Worm (Caenorhabditis elegans) whole organism, early embryonic: ENCODE data around the gene fipr-14.

Experiments used
- F13C5.2 ChIP-seq: sonication (generic microtip); optimal IDR thresholded peaks from 2 replicates; lab custom pipeline; 2017; ENCODE audit warnings: mild to moderate bottlenecking, missing genetic modification characterization, inconsistent platforms, missing compliant biosample characterization
- ama-1 ChIP-seq: fragments of 150-350 bp; optimal IDR thresholded peaks from 2 replicates; lab custom pipeline; 2014
- flt-1 ChIP-seq: fragments of 200-800 bp; sonication (Bioruptor generic); IDR thresholded peaks from 2 replicates; pipeline ENCODE4 v1.3.6; 2022; ENCODE audit warnings: missing genetic modification characterization, missing compliant biosample characterization
- sea-1 ChIP-seq: fragments of 200-800 bp; sonication (Bioruptor generic); conservative IDR thresholded peaks from 2 replicates; pipeline ENCODE4 v1.3.6; 2022; ENCODE audit warnings: missing genetic modification characterization, missing compliant biosample characterization

ce11 chrIV:10842705-10843364 is 34.1 kb upstream of the fipr-14 start, which contains the start of gene T11G6.5:
- TF ChIP-seq flt-1 (GFP tag; lab: Robert Waterston, UW) = no peak
- no peak for TF ChIP-seq ama-1 (lab: Kevin White, UChicago)
- TF ChIP-seq sea-1 (GFP tag; lab: Robert Waterston, UW) = no peak
- TF ChIP-seq F13C5.2 (tag; lab: Kevin White, UChicago) = no peak
